Worm (Caenorhabditis elegans) whole organism, early embryonic: Measurements from ENCODE around the gene K12H4.7.

Source experiments
- B0310.2 ChIP-seq: sonication (generic microtip); optimal IDR thresholded peaks from 2 replicates; lab custom pipeline; 2016; ENCODE audit warnings: mild to moderate bottlenecking, missing genetic modification characterization, missing compliant biosample characterization
- F13C5.2 ChIP-seq: sonication (generic microtip); optimal IDR thresholded peaks from 2 replicates; lab custom pipeline; 2017; ENCODE audit warnings: mild to moderate bottlenecking, missing genetic modification characterization, inconsistent platforms, missing compliant biosample characterization
- aly-1 ChIP-seq: sonication (generic microtip); optimal IDR thresholded peaks from 2 replicates; lab custom pipeline; 2016; ENCODE audit warnings: missing genetic modification characterization, missing compliant biosample characterization
- ama-1 ChIP-seq: fragments of 150-350 bp; optimal IDR thresholded peaks from 2 replicates; lab custom pipeline; 2014
- ceh-13 ChIP-seq: fragments of 200-800 bp; sonication (Bioruptor generic); optimal IDR thresholded peaks from 2 replicates; lab custom pipeline; 2018; ENCODE audit warnings: mild to moderate bottlenecking, missing genetic modification characterization, missing compliant biosample characterization
- ceh-36 ChIP-seq: sonication (generic microtip); optimal IDR thresholded peaks from 2 replicates; lab custom pipeline; 2016; ENCODE audit warnings: missing genetic modification characterization, inconsistent platforms, missing compliant biosample characterization
- ets-7 ChIP-seq: sonication (generic microtip); optimal IDR thresholded peaks from 2 replicates; lab custom pipeline; 2016; ENCODE audit warnings: missing genotype, missing genetic modification characterization, missing compliant biosample characterization
- flt-1 ChIP-seq: fragments of 200-800 bp; sonication (Bioruptor generic); IDR thresholded peaks from 2 replicates; pipeline ENCODE4 v1.3.6; 2022; ENCODE audit warnings: missing genetic modification characterization, missing compliant biosample characterization
- hmbx-1 ChIP-seq: sonication (generic microtip); optimal IDR thresholded peaks from 2 replicates; lab custom pipeline; 2016; ENCODE audit warnings: mild to moderate bottlenecking, missing genetic modification characterization, missing compliant biosample characterization
- hmg-4 ChIP-seq: fragments of 200-800 bp; sonication (Bioruptor generic); optimal IDR thresholded peaks from 2 replicates; lab custom pipeline; 2018; ENCODE audit warnings: mild to moderate bottlenecking, missing genetic modification characterization, missing compliant biosample characterization
- hnd-1 ChIP-seq: sonication (generic microtip); optimal IDR thresholded peaks from 2 replicates; lab custom pipeline; 2016; ENCODE audit warnings: missing genetic modification characterization, missing compliant biosample characterization
- pes-1 ChIP-seq: fragments of 200-800 bp; sonication (Bioruptor generic); IDR thresholded peaks from 2 replicates; pipeline ENCODE4 v1.3.6; 2022; ENCODE audit warnings: missing genetic modification reagents, missing genetic modification characterization, missing compliant biosample characterization
- scrt-1 ChIP-seq: fragments of 200-800 bp; sonication (Bioruptor generic); IDR thresholded peaks from 2 replicates; pipeline ENCODE4 v1.3.6; 2022; ENCODE audit warnings: missing genetic modification characterization, missing compliant biosample characterization
- sea-1 ChIP-seq: fragments of 200-800 bp; sonication (Bioruptor generic); conservative IDR thresholded peaks from 2 replicates; pipeline ENCODE4 v1.3.6; 2022; ENCODE audit warnings: missing genetic modification characterization, missing compliant biosample characterization
- tbx-11 ChIP-seq: fragments of 200-800 bp; sonication (Bioruptor generic); IDR thresholded peaks from 2 replicates; pipeline ENCODE4 v1.3.6; 2022; ENCODE audit warnings: missing genetic modification characterization, missing compliant biosample characterization
- tbx-37 ChIP-seq: fragments of 200-800 bp; sonication (Bioruptor generic); conservative IDR thresholded peaks from 2 replicates; pipeline ENCODE4 v1.3.6; 2022; ENCODE audit warnings: missing genetic modification reagents, missing genetic modification characterization, missing compliant biosample characterization
- tra-4 ChIP-seq: sonication (generic microtip); optimal IDR thresholded peaks from 2 replicates; lab custom pipeline; 2017; ENCODE audit warnings: missing genetic modification characterization, missing compliant biosample characterization

K12H4.7 gene

ce11 chrIII:8051838-8052237 lies 957 bp upstream of the K12H4.7 start:
- TF ChIP-seq ceh-13 (GFP tag; lab: Kevin White, UChicago) (no peak), tra-4 (no peak), tbx-11 (no peak), flt-1 (GFP tag; lab: Robert Waterston, UW) (no peak), aly-1 (tag; lab: Kevin White, UChicago) (no peak), ceh-36 (tag; lab: Kevin White, UChicago) (no peak), hmg-4 (GFP tag; lab: Kevin White, UChicago) (no peak), F13C5.2 (no peak), ama-1 (lab: Kevin White, UChicago) (no peak), scrt-1 (GFP tag; lab: Robert Waterston, UW) (no peak), B0310.2 (tag; lab: Kevin White, UChicago) (no peak), hnd-1 (tag; lab: Kevin White, UChicago) (no peak), hmbx-1 (tag; lab: Kevin White, UChicago) (no peak), pes-1 (GFP tag; lab: Robert Waterston, UW) (no peak), ets-7 (tag; lab: Kevin White, UChicago) (no peak), tbx-37 (no peak)

ce11 chrIII:8047412-8047811 lies 3.5 kb downstream of the K12H4.7 start, which contains the start of gene K12H4.2:
TSS of gene K12H4.2 (plus strand) at chrIII:8047712.
- TF ChIP-seq flt-1 (GFP tag; lab: Robert Waterston, UW) (no peak), tbx-11 (no peak), ama-1 (lab: Kevin White, UChicago) (no peak), ets-7 (tag; lab: Kevin White, UChicago) (no peak), aly-1 (tag; lab: Kevin White, UChicago) (no peak), ceh-13 (GFP tag; lab: Kevin White, UChicago) (no peak), ceh-36 (tag; lab: Kevin White, UChicago) (no peak), hmbx-1 (tag; lab: Kevin White, UChicago) (no peak), sea-1 (no peak), hmg-4 (GFP tag; lab: Kevin White, UChicago) (no peak), F13C5.2 (no peak), hnd-1 (tag; lab: Kevin White, UChicago) (no peak), tbx-37 (no peak), scrt-1 (GFP tag; lab: Robert Waterston, UW) (no peak), tra-4 (no peak), pes-1 (GFP tag; lab: Robert Waterston, UW) (no peak), B0310.2 (tag; lab: Kevin White, UChicago) (no peak)

ce11 chrIII:8045734-8046133 lies 5.1 kb downstream of the K12H4.7 start, which contains the start of gene K12H4.3:
TSS of gene K12H4.3 (plus strand) at chrIII:8046034.
- no peak for TF ChIP-seq tbx-11
- no peak for TF ChIP-seq ets-7 (tag; lab: Kevin White, UChicago)
- no peak for TF ChIP-seq hnd-1 (tag; lab: Kevin White, UChicago)

DNA sequence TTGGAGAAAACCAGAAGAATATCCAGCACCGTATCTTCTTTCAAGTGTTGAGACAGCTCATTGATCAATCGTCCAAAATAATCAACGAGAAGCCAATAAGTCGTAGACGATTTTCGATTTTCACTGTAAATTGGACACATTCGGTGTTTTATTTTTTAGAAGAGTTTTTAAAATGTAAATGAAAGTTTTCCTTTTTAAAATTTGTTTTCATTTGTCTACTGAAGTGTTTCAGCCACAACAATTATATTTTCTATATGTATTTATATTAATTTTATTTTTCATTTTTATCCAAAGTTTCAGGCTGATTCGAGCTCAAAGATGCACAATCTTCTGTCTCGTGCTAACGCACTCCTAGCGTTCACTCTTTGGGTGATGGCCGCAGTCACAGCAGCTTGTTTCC lies 6.2 kb downstream of the K12H4.7 start, which contains the start of gene spcs-3:
Gene spcs-3, plus strand, starts transcription at position 301 of the 400 bp plus-strand sequence.
- TF ChIP-seq tra-4 (no peak), sea-1 (no peak), pes-1 (GFP tag; lab: Robert Waterston, UW) (no peak), hmbx-1 (tag; lab: Kevin White, UChicago) (no peak), ceh-36 (tag; lab: Kevin White, UChicago) (no peak), aly-1 (tag; lab: Kevin White, UChicago) (no peak), ceh-13 (GFP tag; lab: Kevin White, UChicago) (no peak), F13C5.2 (no peak)

DNA sequence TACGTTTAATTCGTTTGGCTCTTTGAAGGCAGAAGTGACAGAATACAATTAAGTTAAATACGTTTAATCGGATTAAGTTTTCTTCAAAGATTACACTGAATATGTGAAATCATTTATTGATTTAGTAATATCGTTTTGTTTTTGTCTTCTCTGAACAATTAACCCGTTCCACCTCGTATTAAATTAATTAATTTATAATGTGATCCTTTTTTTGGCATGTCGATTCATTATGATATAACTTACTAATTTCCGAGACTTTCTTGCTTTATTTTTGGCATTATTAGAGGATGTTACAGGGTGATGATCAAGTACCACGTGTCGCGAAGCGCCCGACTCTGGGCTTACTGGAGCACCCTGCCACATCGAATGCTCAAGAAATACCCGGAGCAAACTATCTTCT lies 6.7 kb downstream of the K12H4.7 start, which contains the start of gene K12H4.5:
Gene K12H4.5, plus strand, starts transcription at position 301 of the 400 bp plus-strand sequence.
- no peak for TF ChIP-seq sea-1
- no peak for TF ChIP-seq scrt-1 (GFP tag; lab: Robert Waterston, UW)
- TF ChIP-seq B0310.2 (tag; lab: Kevin White, UChicago), result no peak
- TF ChIP-seq hmg-4 (GFP tag; lab: Kevin White, UChicago), result no peak
- TF ChIP-seq aly-1 (tag; lab: Kevin White, UChicago), result no peak
- no peak for TF ChIP-seq tra-4
- TF ChIP-seq hmbx-1 (tag; lab: Kevin White, UChicago), result no peak
- TF ChIP-seq pes-1 (GFP tag; lab: Robert Waterston, UW), result no peak
- no peak for TF ChIP-seq ceh-13 (GFP tag; lab: Kevin White, UChicago)
- no peak for TF ChIP-seq ama-1 (lab: Kevin White, UChicago)
- no peak for TF ChIP-seq ets-7 (tag; lab: Kevin White, UChicago)
- no peak for TF ChIP-seq flt-1 (GFP tag; lab: Robert Waterston, UW)
- no peak for TF ChIP-seq F13C5.2
- no peak for TF ChIP-seq hnd-1 (tag; lab: Kevin White, UChicago)

DNA sequence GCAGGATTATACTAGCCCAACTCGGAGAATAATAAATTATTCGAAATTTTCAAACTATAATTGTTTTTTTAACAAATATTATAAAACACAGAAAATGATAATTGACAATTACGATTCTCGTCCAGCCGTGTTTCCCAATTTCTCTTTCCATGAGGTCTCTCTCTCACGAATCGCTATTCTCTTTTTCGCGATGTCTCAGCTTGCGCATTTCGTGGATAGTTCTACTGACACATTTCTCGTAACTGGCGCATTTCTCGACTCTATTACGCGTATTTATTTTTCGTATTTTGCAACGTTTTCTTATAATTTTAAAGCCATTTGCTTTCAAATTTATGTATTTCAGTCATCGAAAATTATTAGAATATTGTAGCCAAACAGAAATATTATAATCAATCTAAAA lies 7.1 kb downstream of the K12H4.7 start:
- TF ChIP-seq pes-1 (GFP tag; lab: Robert Waterston, UW) (peak; percentile 99), sea-1 (peak; percentile 100), ceh-36 (tag; lab: Kevin White, UChicago) (peak; percentile 97), tra-4 (peak; percentile 99), ceh-13 (GFP tag; lab: Kevin White, UChicago) (peak; percentile 100), hmbx-1 (tag; lab: Kevin White, UChicago) (peak; percentile 95), ama-1 (lab: Kevin White, UChicago) (no peak), hmg-4 (GFP tag; lab: Kevin White, UChicago) (peak; percentile 100), flt-1 (GFP tag; lab: Robert Waterston, UW) (peak; percentile 98), hnd-1 (tag; lab: Kevin White, UChicago) (peak; percentile 98), scrt-1 (GFP tag; lab: Robert Waterston, UW) (peak; percentile 100), F13C5.2 (peak; percentile 100), ets-7 (tag; lab: Kevin White, UChicago) (peak; percentile 99), aly-1 (tag; lab: Kevin White, UChicago) (peak; percentile 96), B0310.2 (tag; lab: Kevin White, UChicago) (peak; percentile 100), tbx-37 (peak; percentile 100), tbx-11 (peak; percentile 100)

DNA sequence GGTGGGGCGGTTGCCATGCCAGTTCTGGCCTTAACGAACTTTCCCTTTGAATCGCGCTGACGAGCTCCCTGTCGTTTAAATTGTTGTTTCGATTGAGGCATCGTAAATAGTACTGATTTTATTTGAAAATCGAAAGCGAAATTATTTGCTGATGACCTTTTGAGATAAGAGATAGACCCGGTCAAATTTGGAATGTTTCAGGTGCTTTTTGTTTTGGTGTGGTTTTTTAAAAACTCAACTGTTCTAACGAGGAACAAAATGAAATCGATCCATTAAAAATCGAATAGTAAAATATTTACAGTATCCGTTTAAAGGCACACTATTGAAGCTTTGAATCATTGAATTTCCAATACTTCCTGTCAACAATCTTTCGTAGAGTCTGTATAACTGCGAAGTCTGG lies 8.1 kb downstream of the K12H4.7 start, which contains the start of gene K12H4.6:
Gene K12H4.6, minus strand, starts transcription at position 101 of the 400 bp plus-strand sequence.
- TF ChIP-seq tra-4, result no peak
- no peak for TF ChIP-seq ceh-13 (GFP tag; lab: Kevin White, UChicago)
- no peak for TF ChIP-seq hmg-4 (GFP tag; lab: Kevin White, UChicago)
- no peak for TF ChIP-seq ama-1 (lab: Kevin White, UChicago)
- no peak for TF ChIP-seq tbx-11
- TF ChIP-seq pes-1 (GFP tag; lab: Robert Waterston, UW), result no peak
- TF ChIP-seq ets-7 (tag; lab: Kevin White, UChicago), result no peak
- no peak for TF ChIP-seq aly-1 (tag; lab: Kevin White, UChicago)
- TF ChIP-seq hnd-1 (tag; lab: Kevin White, UChicago), result no peak
- TF ChIP-seq ceh-36 (tag; lab: Kevin White, UChicago), result no peak
- TF ChIP-seq F13C5.2, result no peak
